Worm (Caenorhabditis elegans): ENCODE data around the gene math-7.

DNA sequence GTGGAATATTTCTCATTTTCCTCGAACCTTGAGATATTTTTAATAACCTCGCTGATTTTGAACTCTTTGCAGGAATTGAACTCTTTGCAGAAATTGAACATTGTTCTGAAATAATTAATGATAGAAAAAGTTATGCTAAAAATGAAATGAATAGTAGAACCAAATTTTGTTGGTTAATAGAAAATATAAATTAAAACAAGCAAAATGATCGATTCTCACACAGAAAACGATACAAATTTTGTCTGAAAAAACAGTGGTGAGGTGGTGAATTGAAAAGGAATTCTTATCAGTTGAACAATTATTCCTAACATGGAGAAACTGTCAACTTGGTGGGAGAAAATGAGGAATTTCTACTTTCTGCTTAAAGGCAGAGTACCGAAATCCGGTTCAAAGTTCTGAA is 1.6 kb downstream of the math-7 start, which contains the start of gene math-6:
- TF ChIP-seq aly-1 (tag; optimal IDR thresholded peaks at IDR 0.05) (no peak), flt-1 (GFP tag; IDR thresholded peaks at IDR 0.05) (no peak), ama-1 (optimal IDR thresholded peaks at IDR 0.05) (no peak), hmg-4 (GFP tag; optimal IDR thresholded peaks at IDR 0.05) (no peak), hmbx-1 (tag; optimal IDR thresholded peaks at IDR 0.05) (no peak), tbx-11 (GFP tag; IDR thresholded peaks at IDR 0.05) (no peak), ets-7 (tag; optimal IDR thresholded peaks at IDR 0.05) (no peak), B0310.2 (tag; optimal IDR thresholded peaks at IDR 0.05) (no peak), F13C5.2 (tag; optimal IDR thresholded peaks at IDR 0.05) (no peak), hnd-1 (tag; optimal IDR thresholded peaks at IDR 0.05) (no peak)
